Fruit fly (Drosophila melanogaster) whole organism, embryonic: ENCODE measurements around the gene CG5104.

Source experiments
- ATbp ChIP-seq: fragments of 200-800 bp; sonication (Bioruptor generic); optimal IDR thresholded peaks from 2 replicates; lab custom pipeline; 2017; ENCODE audit warnings: missing biosample characterization, mild to moderate bottlenecking, missing genetic modification characterization, missing genetic modification reagents
- Adf1 ChIP-seq: fragments of 200-800 bp; sonication (Bioruptor generic); IDR thresholded peaks from 2 replicates; pipeline ENCODE4 v1.3.6; 2022; ENCODE audit warnings: missing biosample characterization, missing genetic modification characterization
- Atf6 ChIP-seq: fragments of 200-800 bp; sonication (Bioruptor generic); IDR thresholded peaks from 2 replicates; pipeline ENCODE4 v1.3.6; 2022; ENCODE audit warnings: missing biosample characterization, missing genetic modification characterization
- BtbVII ChIP-seq: fragments of 200-800 bp; sonication (Bioruptor generic); optimal IDR thresholded peaks from 3 replicates; lab custom pipeline; 2017; ENCODE audit warnings: missing biosample characterization, mild to moderate bottlenecking, missing genetic modification characterization
- CG10267 ChIP-seq: fragments of 200-800 bp; sonication (Bioruptor generic); optimal IDR thresholded peaks from 2 replicates; lab custom pipeline; 2018; ENCODE audit warnings: missing biosample characterization, mild to moderate bottlenecking, missing genetic modification characterization, moderate library complexity
- CG10462 ChIP-seq: fragments of 200-800 bp; sonication (Bioruptor generic); optimal IDR thresholded peaks from 2 replicates; lab custom pipeline; 2016; ENCODE audit warnings: missing biosample characterization, missing genetic modification characterization
- CG14710 ChIP-seq: fragments of 200-800 bp; sonication (Bioruptor generic); optimal IDR thresholded peaks from 3 replicates; lab custom pipeline; 2019; ENCODE audit warnings: missing biosample characterization, mild to moderate bottlenecking, missing genetic modification characterization, moderate library complexity
- CG15073 ChIP-seq: fragments of 200-800 bp; sonication (Bioruptor generic); optimal IDR thresholded peaks from 2 replicates; lab custom pipeline; 2016; ENCODE audit warnings: missing biosample characterization, missing genetic modification characterization
- CG16815 ChIP-seq: fragments of 200-800 bp; sonication (Bioruptor generic); optimal IDR thresholded peaks from 3 replicates; lab custom pipeline; 2017; ENCODE audit warnings: missing biosample characterization, mild to moderate bottlenecking, missing genetic modification characterization
- CG2199 ChIP-seq: fragments of 200-800 bp; sonication (Bioruptor generic); IDR thresholded peaks from 3 replicates; pipeline ENCODE4 v1.3.6; 2022; ENCODE audit warnings: missing biosample characterization, missing genetic modification characterization
- CG31224 ChIP-seq: fragments of 200-800 bp; sonication (Bioruptor generic); IDR thresholded peaks from 2 replicates; pipeline ENCODE4 v1.3.6; 2022; ENCODE audit warnings: missing biosample characterization, missing genetic modification characterization
- CG3163 ChIP-seq: fragments of 200-800 bp; sonication (Bioruptor generic); optimal IDR thresholded peaks from 3 replicates; lab custom pipeline; 2016; ENCODE audit warnings: missing biosample characterization, missing genetic modification characterization
- CG4328 ChIP-seq: fragments of 200-800 bp; sonication (Bioruptor generic); optimal IDR thresholded peaks from 3 replicates; lab custom pipeline; 2017; ENCODE audit warnings: missing biosample characterization, missing genetic modification reagents, missing genetic modification characterization
- CG4617 ChIP-seq: fragments of 200-800 bp; sonication (Bioruptor generic); optimal IDR thresholded peaks from 3 replicates; lab custom pipeline; 2016; ENCODE audit warnings: missing biosample characterization, missing genetic modification characterization, borderline replicate concordance
- CG6654 ChIP-seq: fragments of 200-800 bp; sonication (Bioruptor generic); optimal IDR thresholded peaks from 2 replicates; lab custom pipeline; 2017; ENCODE audit warnings: missing biosample characterization, mild to moderate bottlenecking, missing genetic modification characterization
- CG7839 ChIP-seq: fragments of 200-800 bp; sonication (Bioruptor generic); optimal IDR thresholded peaks from 3 replicates; lab custom pipeline; 2018; ENCODE audit warnings: missing biosample characterization, mild to moderate bottlenecking, missing genetic modification characterization, moderate library complexity
- CG8388 ChIP-seq: fragments of 200-800 bp; sonication (Bioruptor generic); optimal IDR thresholded peaks from 2 replicates; lab custom pipeline; 2019; ENCODE audit warnings: missing biosample characterization, mild to moderate bottlenecking, missing genetic modification characterization, moderate library complexity
- CG8478 ChIP-seq: fragments of >200 bp; optimal IDR thresholded peaks from 2 replicates; lab custom pipeline; 2018
- CG9932 ChIP-seq: fragments of 200-800 bp; sonication (Bioruptor generic); IDR thresholded peaks from 2 replicates; pipeline ENCODE4 v1.3.6; 2022; ENCODE audit warnings: missing biosample characterization, missing genetic modification characterization
- Chrac-16 ChIP-seq: fragments of 200-800 bp; sonication (Bioruptor generic); optimal IDR thresholded peaks from 3 replicates; lab custom pipeline; 2016; ENCODE audit warnings: missing biosample characterization, missing genetic modification characterization
- HLHmδ ChIP-seq: fragments of 200-800 bp; sonication (Bioruptor generic); optimal IDR thresholded peaks from 2 replicates; lab custom pipeline; 2018; ENCODE audit warnings: missing biosample characterization, mild to moderate bottlenecking, missing genetic modification characterization, moderate library complexity
- Kr ChIP-seq: fragments of 200-800 bp; sonication (Bioruptor generic); optimal IDR thresholded peaks from 2 replicates; lab custom pipeline; 2017; ENCODE audit warnings: missing biosample characterization, mild to moderate bottlenecking, missing genetic modification characterization
- Mes4 ChIP-seq: fragments of 200-800 bp; sonication (Bioruptor generic); optimal IDR thresholded peaks from 2 replicates; lab custom pipeline; 2016; ENCODE audit warnings: missing biosample characterization, missing genetic modification characterization
- NK7.1 ChIP-seq: fragments of 200-800 bp; sonication (Bioruptor generic); optimal IDR thresholded peaks from 3 replicates; lab custom pipeline; 2016; ENCODE audit warnings: missing biosample characterization, missing genetic modification characterization
- Rx ChIP-seq: fragments of 200-800 bp; sonication (Bioruptor generic); IDR thresholded peaks from 2 replicates; pipeline ENCODE4 v1.3.6; 2022; ENCODE audit warnings: missing biosample characterization, missing genetic modification characterization
- Side ChIP-seq: fragments of 200-800 bp; sonication (Bioruptor generic); optimal IDR thresholded peaks from 2 replicates; lab custom pipeline; 2016; ENCODE audit warnings: missing biosample characterization, missing genetic modification characterization
- YL-1 ChIP-seq: fragments of 200-800 bp; sonication (Bioruptor generic); optimal IDR thresholded peaks from 3 replicates; lab custom pipeline; 2017; ENCODE audit warnings: missing biosample characterization, mild to moderate bottlenecking, missing genetic modification characterization
- al ChIP-seq: fragments of 200-800 bp; sonication (Bioruptor generic); IDR thresholded peaks from 2 replicates; pipeline ENCODE4 v1.3.6; 2022; ENCODE audit warnings: missing biosample characterization, missing genetic modification characterization
- aop ChIP-seq: fragments of 200-800 bp; sonication (Bioruptor generic); IDR thresholded peaks from 2 replicates; pipeline ENCODE4 v1.3.6; 2022; ENCODE audit warnings: missing biosample characterization, missing genetic modification characterization
- bab2 ChIP-seq: fragments of 200-800 bp; sonication (Bioruptor generic); optimal IDR thresholded peaks from 2 replicates; lab custom pipeline; 2016; ENCODE audit warnings: missing biosample characterization, missing genetic modification characterization
- chm ChIP-seq: fragments of 200-800 bp; sonication (Bioruptor generic); IDR thresholded peaks from 2 replicates; pipeline ENCODE4 v1.3.6; 2022; ENCODE audit warnings: missing biosample characterization, missing genetic modification characterization
- crol ChIP-seq: fragments of 200-800 bp; sonication (Bioruptor generic); IDR thresholded peaks from 2 replicates; pipeline ENCODE4 v1.3.6; 2022; ENCODE audit warnings: missing biosample characterization, missing genetic modification characterization
- ems ChIP-seq: fragments of 200-800 bp; sonication (Bioruptor generic); optimal IDR thresholded peaks from 3 replicates; lab custom pipeline; 2016; ENCODE audit warnings: missing biosample characterization, missing genetic modification characterization
- exex ChIP-seq: fragments of 200-800 bp; sonication (Bioruptor generic); optimal IDR thresholded peaks from 4 replicates; lab custom pipeline; 2018; ENCODE audit warnings: missing biosample characterization, mild to moderate bottlenecking, missing genetic modification characterization, moderate library complexity
- fd96Cb ChIP-seq: fragments of 200-800 bp; sonication (Bioruptor generic); optimal IDR thresholded peaks from 2 replicates; lab custom pipeline; 2018; ENCODE audit warnings: missing biosample characterization, mild to moderate bottlenecking, missing genetic modification characterization, moderate library complexity
- hb ChIP-seq: fragments of 200-800 bp; sonication (Bioruptor generic); IDR thresholded peaks from 3 replicates; pipeline ENCODE4 v1.3.6; 2022; ENCODE audit warnings: missing biosample characterization, missing genetic modification characterization; ENCODE audit not compliant: partially characterized antibody
- her ChIP-seq: fragments of 200-800 bp; sonication (Bioruptor generic); optimal IDR thresholded peaks from 2 replicates; lab custom pipeline; 2016; ENCODE audit warnings: missing biosample characterization, missing genetic modification characterization
- luna ChIP-seq: fragments of 200-800 bp; sonication (Bioruptor generic); optimal IDR thresholded peaks from 2 replicates; lab custom pipeline; 2016; ENCODE audit warnings: missing biosample characterization, missing genetic modification characterization
- nom ChIP-seq: fragments of 200-800 bp; sonication (Bioruptor generic); optimal IDR thresholded peaks from 2 replicates; lab custom pipeline; 2017; ENCODE audit warnings: missing biosample characterization, missing genetic modification characterization, mild to moderate bottlenecking, moderate library complexity, missing genetic modification reagents
- otp ChIP-seq: fragments of 200-800 bp; sonication (Bioruptor generic); IDR thresholded peaks from 3 replicates; pipeline ENCODE4, ENCODE4 v1.3.6; 2022; ENCODE audit warnings: missing biosample characterization, missing genetic modification characterization
- pb ChIP-seq: fragments of 200-800 bp; sonication (Bioruptor generic); optimal IDR thresholded peaks from 3 replicates; lab custom pipeline; 2016; ENCODE audit warnings: missing biosample characterization, missing genetic modification characterization
- pita ChIP-seq: fragments of 200-800 bp; sonication (Bioruptor generic); optimal IDR thresholded peaks from 2 replicates; lab custom pipeline; 2017; ENCODE audit warnings: missing biosample characterization, mild to moderate bottlenecking, missing genetic modification characterization
- scrt ChIP-seq: fragments of 200-800 bp; sonication (Bioruptor generic); optimal IDR thresholded peaks from 2 replicates; lab custom pipeline; 2018; ENCODE audit warnings: missing biosample characterization, mild to moderate bottlenecking, missing genetic modification characterization, moderate library complexity
- slbo ChIP-seq: fragments of 200-800 bp; sonication (Bioruptor generic); IDR thresholded peaks from 2 replicates; pipeline ENCODE4 v1.3.6; 2022; ENCODE audit warnings: missing biosample characterization, missing genetic modification characterization
- sna ChIP-seq: fragments of 200-800 bp; sonication (Bioruptor generic); IDR thresholded peaks from 2 replicates; pipeline ENCODE4 v1.3.6; 2022; ENCODE audit warnings: missing biosample characterization, missing genetic modification characterization; ENCODE audit not compliant: partially characterized antibody
- ttk ChIP-seq: fragments of 200-800 bp; sonication (Bioruptor generic); IDR thresholded peaks from 2 replicates; pipeline ENCODE4 v2.1.2; 2022; ENCODE audit warnings: missing biosample characterization, missing genetic modification characterization
- wdn ChIP-seq: fragments of 200-800 bp; sonication (Bioruptor generic); IDR thresholded peaks from 2 replicates; pipeline ENCODE4 v1.3.6; 2022; ENCODE audit warnings: missing biosample characterization, missing genetic modification characterization
- zfh2 ChIP-seq: fragments of 200-800 bp; sonication (Bioruptor generic); optimal IDR thresholded peaks from 2 replicates; lab custom pipeline; 2016; ENCODE audit warnings: missing biosample characterization, missing genetic modification characterization

CG5104 gene

DNA sequence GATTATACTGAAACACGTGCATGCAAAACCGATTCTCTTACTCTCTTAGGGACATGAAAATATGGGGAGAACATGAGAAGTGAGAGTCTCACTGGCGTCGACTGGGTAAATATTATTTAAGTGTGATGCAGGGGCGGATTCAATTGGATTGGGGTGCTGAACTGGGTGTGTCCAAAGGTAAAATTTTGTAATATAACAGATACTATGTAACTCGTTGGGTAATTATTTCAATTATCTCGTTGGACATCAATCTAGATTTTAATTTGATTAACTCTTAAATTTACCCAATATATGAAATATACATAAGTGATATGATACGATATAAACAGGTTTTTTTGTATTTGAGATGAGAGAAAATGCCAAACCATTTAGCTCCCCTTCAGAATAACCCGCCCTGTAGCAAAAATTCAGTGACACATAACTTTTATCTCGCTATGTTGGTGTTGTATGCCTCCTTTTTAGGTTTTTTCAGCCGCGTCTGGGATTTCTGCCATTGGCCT lies 12.6 kb upstream of the CG5104 start (continued):
- TF ChIP-seq ATbp (GFP tag; lab: Kevin White, UChicago) (peak; percentile 72), HLHmδ (GFP tag; lab: Kevin White, UChicago) (peak; percentile 37), fd96Cb (tag; lab: Kevin White, UChicago) (peak; percentile 91), ttk (GFP tag; lab: Robert Waterston, UW) (peak; percentile 89; the same call in 1 of the 2 replicates), aop (GFP tag; lab: Robert Waterston, UW) (no peak), Rx (GFP tag; lab: Robert Waterston, UW) (peak; percentile 74)

DNA sequence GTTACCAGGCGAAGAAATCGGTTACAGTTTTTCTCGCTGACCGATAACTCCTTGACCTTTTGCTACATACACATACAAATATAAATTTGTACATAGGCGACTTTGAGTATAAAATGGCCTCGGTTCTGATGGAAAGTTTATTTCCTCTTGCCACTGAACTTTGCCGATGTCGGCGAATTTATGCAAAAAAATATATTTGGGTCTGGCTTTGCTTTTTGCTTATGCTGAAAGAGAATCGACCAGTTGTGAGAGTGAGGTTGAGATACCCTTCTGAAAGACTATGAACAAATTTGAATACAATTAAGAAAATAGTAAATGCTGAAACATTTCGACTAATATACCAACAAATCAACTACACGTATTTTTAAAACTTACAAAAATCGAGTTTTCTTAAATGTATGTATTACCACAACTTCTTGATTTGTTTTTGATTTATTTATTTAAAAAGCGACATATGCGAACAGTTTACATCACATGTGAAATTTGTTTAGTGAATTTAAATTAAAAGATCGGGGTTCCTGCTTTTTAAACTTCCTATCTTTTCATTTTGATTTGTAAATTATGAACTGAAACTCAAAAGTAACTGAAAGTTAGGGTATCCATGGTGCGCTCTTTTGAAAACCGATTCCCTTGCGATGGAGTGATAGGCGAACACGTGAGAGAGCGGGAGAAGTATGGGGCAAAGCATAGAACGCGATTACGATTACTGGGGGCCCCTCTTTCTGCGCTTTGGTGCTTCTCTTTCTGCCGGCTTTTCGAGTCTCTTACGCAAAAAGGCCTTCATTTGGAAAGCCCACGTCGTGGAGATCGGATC lies 11.5 kb upstream of the CG5104 start:
- TF ChIP-seq CG14710 (tag; lab: Kevin White, UChicago) (peak; percentile 78), luna (GFP tag; lab: Kevin White, UChicago) (no peak), bab2 (GFP tag; lab: Kevin White, UChicago) (peak; percentile 76), CG9932 (peak; percentile 54), her (GFP tag; lab: Kevin White, UChicago) (peak; percentile 60), BtbVII (GFP tag; lab: Kevin White, UChicago) (peak; percentile 83), HLHmδ (GFP tag; lab: Kevin White, UChicago) (no peak), al (GFP tag; lab: Robert Waterston, UW) (peak; percentile 53), Side (GFP tag; lab: Kevin White, UChicago) (peak; percentile 73), sna (GFP tag; lab: Robert Waterston, UW) (no peak), otp (GFP tag; lab: Robert Waterston, UW) (no peak), CG16815 (GFP tag; lab: Kevin White, UChicago) (peak; percentile 80), CG7839 (tag; lab: Kevin White, UChicago) (peak; percentile 88), CG31224 (peak; percentile 34; the same call in 1 of the 2 replicates), chm (GFP tag; lab: Robert Waterston, UW) (no peak), exex (tag; lab: Kevin White, UChicago) (peak; percentile 51), CG3163 (GFP tag; lab: Kevin White, UChicago) (peak; percentile 84), zfh2 (GFP tag; lab: Kevin White, UChicago) (peak; percentile 74), CG8388 (GFP tag; lab: Kevin White, UChicago) (peak; percentile 66), nom (peak; percentile 39), Chrac-16 (GFP tag; lab: Kevin White, UChicago) (peak; percentile 57), YL-1 (GFP tag; lab: Kevin White, UChicago) (peak; percentile 40), Atf6 (peak; percentile 53), pita (GFP tag; lab: Kevin White, UChicago) (no peak), CG6654 (peak; percentile 31), CG4328 (GFP tag; lab: Kevin White, UChicago) (peak; percentile 67), slbo (GFP tag; lab: Robert Waterston, UW) (peak; percentile 66), CG15073 (no peak), hb (no peak), scrt (GFP tag; lab: Kevin White, UChicago) (peak; percentile 78), CG8478 (lab: Kevin White, UChicago) (no peak), Kr (GFP tag; lab: Kevin White, UChicago) (no peak), CG2199 (GFP tag; lab: Robert Waterston, UW) (no peak), CG10462 (peak; percentile 49), pb (GFP tag; lab: Kevin White, UChicago) (peak; percentile 20), NK7.1 (GFP tag; lab: Kevin White, UChicago) (peak; percentile 41), CG4617 (no peak), ems (GFP tag; lab: Kevin White, UChicago) (peak; percentile 63), Adf1 (GFP tag; lab: Robert Waterston, UW) (no peak), wdn (GFP tag; lab: Robert Waterston, UW) (no peak), CG10267 (tag; lab: Kevin White, UChicago) (peak; percentile 82), crol (peak; percentile 44; the same call in 1 of the 2 replicates), Mes4 (peak; percentile 45)
